Fruit fly (Drosophila melanogaster) whole organism, embryonic: Measurements from ENCODE around the gene Unr.

Source experiments
- Atf6 ChIP-seq: fragments of 200-800 bp; sonication (Bioruptor generic); IDR thresholded peaks from 2 replicates; pipeline ENCODE4 v1.3.6; 2022; ENCODE audit warnings: missing biosample characterization, missing genetic modification characterization
- Bgb ChIP-seq: fragments of 200-800 bp; sonication (Bioruptor generic); IDR thresholded peaks from 2 replicates; pipeline ENCODE4 v1.3.6; 2022; ENCODE audit warnings: missing biosample characterization, missing genetic modification characterization; ENCODE audit not compliant: partially characterized antibody
- CG10654 ChIP-seq: fragments of 200-800 bp; sonication (Bioruptor generic); optimal IDR thresholded peaks from 2 replicates; lab custom pipeline; 2016; ENCODE audit warnings: missing biosample characterization, missing genetic modification characterization
- CG11695 ChIP-seq: fragments of 200-800 bp; sonication (Bioruptor generic); IDR thresholded peaks from 3 replicates; pipeline ENCODE4 v1.3.6; 2022; ENCODE audit warnings: missing biosample characterization, missing genetic modification characterization
- CG11696 ChIP-seq: fragments of 200-800 bp; sonication (Bioruptor generic); IDR thresholded peaks from 2 replicates; pipeline ENCODE4 v1.3.6; 2022; ENCODE audit warnings: missing biosample characterization, missing genetic modification characterization
- CG12744 ChIP-seq: fragments of 200-800 bp; sonication (Bioruptor generic); optimal IDR thresholded peaks from 2 replicates; lab custom pipeline; 2016; ENCODE audit warnings: missing biosample characterization, missing genetic modification characterization
- CG14441 ChIP-seq: fragments of 200-800 bp; sonication (Bioruptor generic); IDR thresholded peaks from 2 replicates; pipeline ENCODE4 v1.3.6; 2022; ENCODE audit warnings: missing biosample characterization, missing genetic modification characterization
- CG15011 ChIP-seq: fragments of 200-800 bp; sonication (Bioruptor generic); optimal IDR thresholded peaks from 3 replicates; lab custom pipeline; 2018; ENCODE audit warnings: missing biosample characterization, mild to moderate bottlenecking, missing genetic modification characterization
- CG15696 ChIP-seq: fragments of 200-800 bp; sonication (Bioruptor generic); optimal IDR thresholded peaks from 2 replicates; lab custom pipeline; 2019; ENCODE audit warnings: missing biosample characterization, mild to moderate bottlenecking, missing genetic modification characterization, moderate library complexity
- CG2889 ChIP-seq: fragments of 200-800 bp; sonication (Bioruptor generic); IDR thresholded peaks from 3 replicates; pipeline ENCODE4 v1.3.6; 2022; ENCODE audit warnings: missing biosample characterization, missing genetic modification characterization
- CG4360 ChIP-seq: fragments of 200-800 bp; sonication (Bioruptor generic); IDR thresholded peaks from 2 replicates; pipeline ENCODE4 v1.3.6; 2022; ENCODE audit warnings: missing biosample characterization, missing genetic modification characterization
- CG6654 ChIP-seq: fragments of 200-800 bp; sonication (Bioruptor generic); optimal IDR thresholded peaks from 2 replicates; lab custom pipeline; 2017; ENCODE audit warnings: missing biosample characterization, mild to moderate bottlenecking, missing genetic modification characterization
- CG6765 ChIP-seq: fragments of 200-800 bp; sonication (Bioruptor generic); optimal IDR thresholded peaks from 3 replicates; lab custom pipeline; 2017; ENCODE audit warnings: missing biosample characterization, mild to moderate bottlenecking, missing genetic modification characterization
- CG6791 ChIP-seq: fragments of 200-800 bp; sonication (Bioruptor generic); IDR thresholded peaks from 3 replicates; pipeline ENCODE4 v1.3.6; 2022; ENCODE audit warnings: missing biosample characterization, missing genetic modification characterization; ENCODE audit not compliant: partially characterized antibody
- CG6854 ChIP-seq: fragments of 200-800 bp; sonication (Bioruptor generic); optimal IDR thresholded peaks from 3 replicates; lab custom pipeline; 2017; ENCODE audit warnings: missing biosample characterization, mild to moderate bottlenecking, missing genetic modification characterization
- Drgx ChIP-seq: fragments of 200-800 bp; sonication (Bioruptor generic); IDR thresholded peaks from 2 replicates; pipeline ENCODE4 v1.3.6; 2022; ENCODE audit warnings: missing biosample characterization, missing genetic modification characterization
- Elba2 ChIP-seq: fragments of 200-800 bp; sonication (Bioruptor generic); optimal IDR thresholded peaks from 3 replicates; lab custom pipeline; 2016; ENCODE audit warnings: missing biosample characterization, missing genetic modification characterization
- MBD-R2 ChIP-seq: fragments of 200-800 bp; sonication (Bioruptor generic); IDR thresholded peaks from 2 replicates; pipeline ENCODE4 v1.3.6; 2022; ENCODE audit warnings: missing biosample characterization, missing genetic modification characterization
- Nf-YB ChIP-seq: fragments of 200-800 bp; sonication (Bioruptor generic); optimal IDR thresholded peaks from 3 replicates; lab custom pipeline; 2019; ENCODE audit warnings: missing biosample characterization, mild to moderate bottlenecking, missing genetic modification characterization, moderate library complexity
- Ptx1 ChIP-seq: fragments of 200-800 bp; sonication (Bioruptor generic); IDR thresholded peaks from 2 replicates; pipeline ENCODE4 v1.3.6; 2022; ENCODE audit warnings: missing biosample characterization, missing genetic modification characterization
- Sin3A ChIP-seq: fragments of >200 bp; optimal IDR thresholded peaks from 2 replicates; lab custom pipeline; 2018
- Usf ChIP-seq: fragments of 200-800 bp; sonication (Bioruptor generic); optimal IDR thresholded peaks from 2 replicates; lab custom pipeline; 2017; ENCODE audit warnings: missing genotype, missing biosample characterization, missing genetic modification characterization
- ab ChIP-seq: fragments of 200-800 bp; sonication (Bioruptor generic); optimal IDR thresholded peaks from 2 replicates; lab custom pipeline; 2016; ENCODE audit warnings: missing biosample characterization, missing genetic modification characterization
- amos ChIP-seq: fragments of 200-800 bp; sonication (Bioruptor generic); IDR thresholded peaks from 2 replicates; pipeline ENCODE4 v1.3.6; 2022; ENCODE audit warnings: missing biosample characterization, missing genetic modification characterization; ENCODE audit not compliant: partially characterized antibody
- az2 ChIP-seq: fragments of 200-800 bp; sonication (Bioruptor generic); optimal IDR thresholded peaks from 3 replicates; lab custom pipeline; 2016; ENCODE audit warnings: missing biosample characterization, missing genetic modification characterization
- caup ChIP-seq: fragments of 200-800 bp; sonication (Bioruptor generic); optimal IDR thresholded peaks from 3 replicates; lab custom pipeline; 2017; ENCODE audit warnings: missing biosample characterization, mild to moderate bottlenecking, missing genetic modification characterization, moderate library complexity; ENCODE audit not compliant: severe bottlenecking
- chinmo ChIP-seq: fragments of 200-800 bp; sonication (Bioruptor generic); IDR thresholded peaks from 4 replicates; pipeline ENCODE4 v1.3.6; 2022; ENCODE audit warnings: missing biosample characterization, missing genetic modification characterization; ENCODE audit not compliant: partially characterized antibody
- chm ChIP-seq: fragments of 200-800 bp; sonication (Bioruptor generic); IDR thresholded peaks from 2 replicates; pipeline ENCODE4 v1.3.6; 2022; ENCODE audit warnings: missing biosample characterization, missing genetic modification characterization
- dati ChIP-seq: fragments of 200-800 bp; sonication (Bioruptor generic); IDR thresholded peaks from 2 replicates; pipeline ENCODE4 v1.3.6; 2022; ENCODE audit warnings: missing biosample characterization, missing genetic modification characterization
- dimm ChIP-seq: fragments of 200-800 bp; sonication (Bioruptor generic); IDR thresholded peaks from 2 replicates; pipeline ENCODE4 v1.3.6; 2022; ENCODE audit warnings: missing biosample characterization, missing genetic modification characterization
- dpn ChIP-seq, 2 experiments: fragments of 200-800 bp; sonication (Bioruptor generic); optimal IDR thresholded peaks; 3 replicates each; lab custom pipeline; 2016; ENCODE audit warnings: missing biosample characterization in 2 of 2, missing genetic modification characterization in 2 of 2
- eve ChIP-seq, 2 experiments: fragments of >200 bp; optimal IDR thresholded peaks; 2 replicates each; lab custom pipeline; 2017; ENCODE audit warnings: missing biosample characterization in 2 of 2, missing genetic modification characterization in 2 of 2
- fd3F ChIP-seq: fragments of 200-800 bp; sonication (Bioruptor generic); optimal IDR thresholded peaks from 2 replicates; lab custom pipeline; 2018; ENCODE audit warnings: missing biosample characterization, mild to moderate bottlenecking, missing genetic modification characterization, moderate library complexity
- grn ChIP-seq: fragments of 200-800 bp; sonication (Bioruptor generic); optimal IDR thresholded peaks from 3 replicates; lab custom pipeline; 2017; ENCODE audit warnings: missing biosample characterization, missing genetic modification characterization
- gro ChIP-seq: fragments of 200-800 bp; sonication (Bioruptor generic); optimal IDR thresholded peaks from 2 replicates; lab custom pipeline; 2016; ENCODE audit warnings: missing biosample characterization, missing genetic modification characterization
- hb ChIP-seq: fragments of 200-800 bp; sonication (Bioruptor generic); IDR thresholded peaks from 3 replicates; pipeline ENCODE4 v1.3.6; 2022; ENCODE audit warnings: missing biosample characterization, missing genetic modification characterization; ENCODE audit not compliant: partially characterized antibody
- klu ChIP-seq: fragments of 200-800 bp; sonication (Bioruptor generic); IDR thresholded peaks from 2 replicates; pipeline ENCODE4 v1.3.6; 2022; ENCODE audit warnings: missing biosample characterization, missing genetic modification characterization
- lbe ChIP-seq: fragments of 200-800 bp; sonication (Bioruptor generic); optimal IDR thresholded peaks from 2 replicates; lab custom pipeline; 2016; ENCODE audit warnings: missing biosample characterization, mild to moderate bottlenecking, missing genetic modification characterization
- lmd ChIP-seq: fragments of 200-800 bp; sonication (Bioruptor generic); IDR thresholded peaks from 2 replicates; pipeline ENCODE4 v1.3.6; 2022; ENCODE audit warnings: missing biosample characterization, missing genetic modification characterization
- lov ChIP-seq, 2 experiments: fragments of 200-800 bp in 1 of 2; fragments of >200 bp in 1 of 2; sonication (Bioruptor generic) in 1 of 2; IDR thresholded peaks in 1 of 2; optimal IDR thresholded peaks in 1 of 2; 2 replicates in 1 of 2; 3 replicates in 1 of 2; pipeline versions ENCODE4 v1.3.6 to Lab custom; 2017 to 2022; ENCODE audit warnings: missing biosample characterization in 1 of 2, missing genetic modification characterization in 1 of 2
- luna ChIP-seq: fragments of 200-800 bp; sonication (Bioruptor generic); optimal IDR thresholded peaks from 2 replicates; lab custom pipeline; 2016; ENCODE audit warnings: missing biosample characterization, missing genetic modification characterization
- nau ChIP-seq: fragments of 200-800 bp; sonication (Bioruptor generic); optimal IDR thresholded peaks from 3 replicates; lab custom pipeline; 2017; ENCODE audit warnings: missing biosample characterization, mild to moderate bottlenecking, missing genetic modification characterization, missing genetic modification reagents
- oc ChIP-seq: fragments of 200-800 bp; sonication (Bioruptor generic); optimal IDR thresholded peaks from 2 replicates; lab custom pipeline; 2018; ENCODE audit warnings: missing biosample characterization, mild to moderate bottlenecking, missing genetic modification characterization, moderate library complexity
- phol ChIP-seq: fragments of 200-800 bp; sonication (Bioruptor generic); optimal IDR thresholded peaks from 3 replicates; lab custom pipeline; 2018; ENCODE audit warnings: missing biosample characterization, mild to moderate bottlenecking, missing genetic modification characterization, moderate library complexity
- pita ChIP-seq: fragments of 200-800 bp; sonication (Bioruptor generic); optimal IDR thresholded peaks from 2 replicates; lab custom pipeline; 2017; ENCODE audit warnings: missing biosample characterization, mild to moderate bottlenecking, missing genetic modification characterization
- prd ChIP-seq, 3 experiments: fragments of >200 bp in 2 of 3; fragments of 200-800 bp in 1 of 3; sonication (Bioruptor generic) in 1 of 3; optimal IDR thresholded peaks in 2 of 3; IDR thresholded peaks in 1 of 3; 2 replicates in 2 of 3; 3 replicates in 1 of 3; pipeline versions ENCODE4 v1.3.6 to Lab custom; 2017 to 2022; ENCODE audit warnings: missing biosample characterization in 1 of 3, missing genetic modification characterization in 1 of 3
- sc ChIP-seq, 3 experiments: fragments of >200 bp in 2 of 3; fragments of 200-800 bp in 1 of 3; sonication (Bioruptor generic) in 1 of 3; optimal IDR thresholded peaks; 2 replicates in 2 of 3; 3 replicates in 1 of 3; lab custom pipeline; 2017; ENCODE audit warnings: mild to moderate bottlenecking in 1 of 3, missing biosample characterization in 1 of 3, missing genetic modification characterization in 1 of 3, missing genetic modification reagents in 1 of 3
- shn ChIP-seq: fragments of 200-800 bp; sonication (Bioruptor generic); optimal IDR thresholded peaks from 3 replicates; lab custom pipeline; 2016; ENCODE audit warnings: missing biosample characterization, missing genetic modification characterization
- tx ChIP-seq: fragments of 200-800 bp; sonication (Bioruptor generic); optimal IDR thresholded peaks from 2 replicates; lab custom pipeline; 2016; ENCODE audit warnings: missing biosample characterization, missing genetic modification characterization
- wor ChIP-seq: fragments of 200-800 bp; sonication (Bioruptor generic); IDR thresholded peaks from 2 replicates; pipeline ENCODE4 v1.3.6; 2022; ENCODE audit warnings: missing biosample characterization, missing genetic modification characterization

Gene Unr

DNA sequence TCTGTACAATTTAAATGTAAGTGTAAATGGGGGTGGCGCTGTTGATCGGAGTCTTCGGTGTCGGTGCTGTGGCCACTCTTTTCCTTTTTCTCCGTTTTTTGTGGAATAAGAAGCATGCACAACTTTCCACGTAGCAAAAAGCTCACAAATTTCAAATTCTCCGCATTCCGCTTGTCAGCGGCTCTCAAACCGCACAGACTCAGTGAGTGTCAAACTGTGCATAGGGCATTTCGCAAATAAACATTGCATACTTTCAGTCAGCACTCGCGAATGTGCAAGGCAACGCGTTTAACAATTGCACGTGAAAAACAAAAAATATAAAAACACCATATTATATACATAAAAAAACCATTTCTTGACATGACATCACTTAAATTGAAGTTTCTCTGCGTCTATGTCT is 47.2 kb downstream of the Unr start:
- TF ChIP-seq chinmo (peak; percentile 65; the same call in 2 of the 4 replicates), CG6791 (GFP tag; lab: Robert Waterston, UW) (peak; percentile 63), CG6765 (GFP tag; lab: Kevin White, UChicago) (no peak), CG11695 (GFP tag; lab: Robert Waterston, UW) (no peak), fd3F (no peak), sc (optimal IDR thresholded peaks at IDR 0.05; lab: Kevin White, UChicago) (no peak), sc (GFP tag; optimal IDR thresholded peaks at IDR 0.05; lab: Kevin White, UChicago) (no peak), nau (no peak), pita (no peak), dpn (GFP tag; optimal IDR thresholded peaks at IDR 0.05; lab: Kevin White, UChicago) (no peak), grn (GFP tag; lab: Kevin White, UChicago) (no peak), Nf-YB (GFP tag; lab: Kevin White, UChicago) (no peak), lmd (GFP tag; lab: Robert Waterston, UW) (no peak), prd (optimal IDR thresholded peaks at IDR 0.05; lab: Kevin White, UChicago) (no peak), prd (GFP tag; IDR thresholded peaks at IDR 0.05; lab: Robert Waterston, UW) (0 out of 3 replicates have a peak, but pooled peaks have one; percentile 28), caup (no peak), chm (GFP tag; lab: Robert Waterston, UW) (0 out of 2 replicates have a peak, but pooled peaks have one; percentile 27), shn (GFP tag; lab: Kevin White, UChicago) (no peak), Sin3A (lab: Kevin White, UChicago) (no peak), CG2889 (GFP tag; lab: Robert Waterston, UW) (no peak), az2 (GFP tag; lab: Kevin White, UChicago) (no peak), ab (GFP tag; lab: Kevin White, UChicago) (no peak), lov (optimal IDR thresholded peaks at IDR 0.05; lab: Kevin White, UChicago) (no peak), lov (GFP tag; IDR thresholded peaks at IDR 0.05; lab: Robert Waterston, UW) (0 out of 3 replicates have a peak, but pooled peaks have one; percentile 42), CG6654 (GFP tag; lab: Kevin White, UChicago) (peak; percentile 100), hb (GFP tag; lab: Robert Waterston, UW) (no peak; the same call in 2 of the 3 replicates), luna (GFP tag; lab: Kevin White, UChicago) (no peak), phol (tag; lab: Kevin White, UChicago) (no peak), tx (GFP tag; lab: Kevin White, UChicago) (no peak), CG6854 (GFP tag; lab: Kevin White, UChicago) (peak; percentile 53), dati (GFP tag; lab: Robert Waterston, UW) (no peak), Elba2 (GFP tag; lab: Kevin White, UChicago) (no peak), amos (peak; percentile 56), lbe (GFP tag; lab: Kevin White, UChicago) (no peak), eve (GFP tag; optimal IDR thresholded peaks at IDR 0.05; lab: Kevin White, UChicago) (no peak), klu (GFP tag; lab: Robert Waterston, UW) (no peak), CG14441 (no peak), MBD-R2 (GFP tag; lab: Robert Waterston, UW) (peak; percentile 40; the same call in 1 of the 2 replicates), oc (tag; lab: Kevin White, UChicago) (no peak), CG4360 (GFP tag; lab: Robert Waterston, UW) (no peak), CG15011 (no peak), CG10654 (no peak), CG11696 (no peak), Usf (no peak), CG12744 (GFP tag; lab: Kevin White, UChicago) (no peak), Drgx (GFP tag; lab: Robert Waterston, UW) (0 out of 2 replicates have a peak, but pooled peaks have one; percentile 15), gro (GFP tag; lab: Kevin White, UChicago) (no peak), CG15696 (no peak), wor (no peak), Bgb (peak; percentile 61), Atf6 (GFP tag; lab: Robert Waterston, UW) (no peak), Ptx1 (no peak), dimm (GFP tag; lab: Robert Waterston, UW) (no peak)
